Worm (Caenorhabditis elegans) whole organism, L4/young adult: ENCODE measurements around the gene C16D9.4.

Experiments used
- W03F9.2 ChIP-seq: fragments of 150-350 bp; optimal IDR thresholded peaks from 2 replicates; lab custom pipeline; 2014; ENCODE audit warnings: missing biosample characterization, missing genetic modification characterization
- dao-5 ChIP-seq: sonication (generic microtip); optimal IDR thresholded peaks from 2 replicates; lab custom pipeline; 2016; ENCODE audit warnings: missing genotype, missing genetic modification characterization, moderate library complexity, missing compliant biosample characterization
- him-1 ChIP-seq: sonication (generic microtip); optimal IDR thresholded peaks from 2 replicates; lab custom pipeline; 2016; ENCODE audit warnings: missing genotype, missing genetic modification reagents, missing genetic modification characterization, missing compliant biosample characterization

DNA sequence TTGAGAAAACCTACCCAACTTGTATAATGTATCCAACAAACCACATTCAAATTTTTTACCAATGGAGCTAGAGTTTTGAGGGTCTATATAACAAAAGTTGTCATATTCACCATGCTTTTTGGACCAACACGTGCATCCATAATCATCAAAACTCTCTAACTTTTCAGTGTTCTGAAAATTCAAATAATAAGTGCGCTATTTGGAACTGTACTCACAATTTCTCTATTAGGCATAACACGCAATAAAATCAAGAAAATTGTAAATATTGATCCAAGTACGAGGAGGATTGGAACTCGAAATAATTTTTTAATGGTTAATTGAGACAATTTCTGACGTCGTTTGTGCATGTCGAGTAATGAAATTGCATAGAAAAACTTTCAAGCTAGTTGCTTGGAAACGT is 2.8 kb downstream of the C16D9.4 start, which contains the start of gene C16D9.3:
- TF ChIP-seq W03F9.2 (tag; lab: Kevin White, UChicago) (no peak), him-1 (tag; lab: Kevin White, UChicago) (no peak), dao-5 (tag; lab: Kevin White, UChicago) (no peak)
